Worm (Caenorhabditis elegans): ENCODE data around the gene T24C12.3.

The T24C12.3 gene

ce11 chrX:2190740-2191139, 13.0 kb downstream of the T24C12.3 start:
- TF ChIP-seq hlh-1 (tag; optimal IDR thresholded peaks at IDR 0.05) (no peak), elt-1 (tag; optimal IDR thresholded peaks at IDR 0.05; ENCODE audit: borderline replicate concordance, insufficient read depth) (no peak), lsy-2 (tag; optimal IDR thresholded peaks at IDR 0.05) (no peak), ztf-11 (tag; optimal IDR thresholded peaks at IDR 0.05) (no peak), mab-5 (tag; optimal IDR thresholded peaks at IDR 0.05) (no peak), cnd-1 (tag; optimal IDR thresholded peaks at IDR 0.05) (no peak)

ce11 chrX:2188885-2189284, 14.8 kb downstream of the T24C12.3 start:
- TF ChIP-seq nhr-28 (tag; optimal IDR thresholded peaks at IDR 0.05) (no peak), M03D4.4 (tag; optimal IDR thresholded peaks at IDR 0.05) (no peak), ham-2 (GFP tag; optimal IDR thresholded peaks at IDR 0.05) (no peak), mep-1 (tag; optimal IDR thresholded peaks at IDR 0.05) (no peak), elt-3 (tag; optimal IDR thresholded peaks at IDR 0.05) (no peak), cnd-1 (tag; optimal IDR thresholded peaks at IDR 0.05) (no peak), hlh-1 (tag; optimal IDR thresholded peaks at IDR 0.05) (peak; percentile 83), pha-4 (tag; optimal IDR thresholded peaks at IDR 0.05) (no peak), bed-3 (GFP tag; optimal IDR thresholded peaks at IDR 0.05) (no peak), elt-1 (tag; optimal IDR thresholded peaks at IDR 0.05; ENCODE audit: borderline replicate concordance, insufficient read depth) (no peak), ceh-43 (GFP tag; optimal IDR thresholded peaks at IDR 0.05) (no peak), blmp-1 (tag; optimal IDR thresholded peaks at IDR 0.05) (no peak), sptf-1 (tag; optimal IDR thresholded peaks at IDR 0.05) (no peak), unc-120 (tag; optimal IDR thresholded peaks at IDR 0.05; ENCODE audit: poor library complexity, severe bottlenecking) (peak; percentile 29)

DNA sequence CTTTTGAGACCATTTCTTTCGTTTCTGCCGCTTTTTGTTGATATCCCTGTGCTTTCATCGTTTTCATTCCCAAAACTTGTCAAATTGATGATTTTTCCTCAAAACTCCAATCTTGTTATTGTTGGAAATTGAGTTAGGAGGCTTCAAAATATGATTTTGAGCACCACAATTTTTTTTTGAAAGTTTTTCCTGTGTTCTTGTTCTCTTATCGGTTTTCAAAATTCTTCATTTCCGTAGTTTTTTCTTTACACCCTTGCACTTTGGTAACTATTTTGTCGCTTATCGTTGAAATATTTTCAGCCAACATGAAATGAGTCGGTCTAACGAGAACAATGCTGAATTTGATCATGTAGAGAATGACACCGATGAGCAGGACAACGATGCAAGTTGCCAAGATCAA, 23.1 kb downstream of the T24C12.3 start, which contains the start of gene F48B9.1:
Gene F48B9.1 (plus strand): TSS at position 301 of the 400 bp plus-strand sequence.
- TF ChIP-seq nhr-12 (tag; optimal IDR thresholded peaks at IDR 0.05), result no peak
- no peak for TF ChIP-seq nhr-76 (tag; optimal IDR thresholded peaks at IDR 0.05)
- no peak for TF ChIP-seq ztf-11 (tag; optimal IDR thresholded peaks at IDR 0.05)
- TF ChIP-seq snpc-4 (tag; optimal IDR thresholded peaks at IDR 0.05), result no peak
- no peak for TF ChIP-seq mep-1 (tag; optimal IDR thresholded peaks at IDR 0.05)
- no peak for TF ChIP-seq unc-120 (tag; optimal IDR thresholded peaks at IDR 0.05; ENCODE audit: poor library complexity, severe bottlenecking)
- no peak for TF ChIP-seq cnd-1 (tag; optimal IDR thresholded peaks at IDR 0.05)
- no peak for TF ChIP-seq elt-3 (tag; optimal IDR thresholded peaks at IDR 0.05)
- no peak for TF ChIP-seq zip-8 (tag; optimal IDR thresholded peaks at IDR 0.05)
- TF ChIP-seq elt-1 (tag; optimal IDR thresholded peaks at IDR 0.05; ENCODE audit: borderline replicate concordance, insufficient read depth), result no peak
- no peak for TF ChIP-seq mab-5 (tag; optimal IDR thresholded peaks at IDR 0.05)
- no peak for TF ChIP-seq bed-3 (GFP tag; optimal IDR thresholded peaks at IDR 0.05)
- no peak for TF ChIP-seq flh-1 (GFP tag; optimal IDR thresholded peaks at IDR 0.05)
- no peak for TF ChIP-seq nhr-237 (tag; optimal IDR thresholded peaks at IDR 0.05)

DNA sequence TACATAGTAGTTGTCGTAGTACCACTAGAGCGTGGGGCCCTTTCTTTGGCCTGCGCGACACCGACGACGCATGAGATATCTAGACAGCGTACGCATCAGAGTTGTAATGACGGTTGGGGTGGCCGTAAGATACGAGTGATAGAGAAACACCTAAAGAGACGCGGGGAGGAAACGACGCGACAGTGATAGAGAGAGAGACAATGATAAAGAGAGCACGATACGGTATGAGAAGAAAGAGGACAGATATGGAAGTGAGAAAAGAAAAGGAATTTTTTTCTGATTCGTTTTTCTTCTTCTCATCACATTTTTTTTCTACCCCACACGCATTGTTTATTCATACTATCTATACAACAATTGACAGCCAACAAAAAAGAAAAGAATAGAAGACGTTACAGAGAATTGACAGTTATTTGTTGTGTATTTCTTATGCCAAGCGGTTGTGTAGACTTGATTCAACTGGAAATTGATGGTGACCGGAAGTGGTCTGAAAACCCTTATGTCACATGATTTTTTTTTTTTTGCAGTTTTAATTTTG, 25.2 kb downstream of the T24C12.3 start:
- TF ChIP-seq unc-120 (tag; optimal IDR thresholded peaks at IDR 0.05; ENCODE audit: poor library complexity, severe bottlenecking) (no peak), elt-1 (tag; optimal IDR thresholded peaks at IDR 0.05; ENCODE audit: borderline replicate concordance, insufficient read depth) (no peak), flh-1 (GFP tag; optimal IDR thresholded peaks at IDR 0.05) (no peak), mls-2 (tag; optimal IDR thresholded peaks at IDR 0.05) (no peak)

- TF ChIP-seq hlh-1 (tag; optimal IDR thresholded peaks at IDR 0.05), result no peak
- no peak for TF ChIP-seq M03D4.4 (tag; optimal IDR thresholded peaks at IDR 0.05)
- no peak for TF ChIP-seq ceh-83 (GFP tag; optimal IDR thresholded peaks at IDR 0.05)
These were observed 25.9 kb downstream of the T24C12.3 start for ce11 chrX:2177731-2178326.

ce11 chrX:2176361-2176880, 27.3 kb downstream of the T24C12.3 start, which contains the start of gene F48B9.8:
Gene F48B9.8 (minus strand): TSS chrX:2176411.
- TF ChIP-seq snpc-4 (tag; optimal IDR thresholded peaks at IDR 0.05), result no peak
- no peak for TF ChIP-seq M03D4.4 (tag; optimal IDR thresholded peaks at IDR 0.05)
- TF ChIP-seq drap-1 (GFP tag; optimal IDR thresholded peaks at IDR 0.05), result no peak
- no peak for TF ChIP-seq flh-1 (GFP tag; optimal IDR thresholded peaks at IDR 0.05)
- TF ChIP-seq unc-62 (GFP tag; optimal IDR thresholded peaks at IDR 0.05), result no peak
- no peak for TF ChIP-seq lin-32 (GFP tag; optimal IDR thresholded peaks at IDR 0.05)
- TF ChIP-seq ceh-39 (tag; optimal IDR thresholded peaks at IDR 0.05), result no peak
- no peak for TF ChIP-seq mls-2 (tag; optimal IDR thresholded peaks at IDR 0.05)
- no peak for TF ChIP-seq elt-1 (tag; optimal IDR thresholded peaks at IDR 0.05; ENCODE audit: borderline replicate concordance, insufficient read depth)
- no peak for TF ChIP-seq ztf-11 (tag; optimal IDR thresholded peaks at IDR 0.05)
- no peak for TF ChIP-seq ham-2 (GFP tag; optimal IDR thresholded peaks at IDR 0.05)

All from whole organism, mixed stage, embryonic.